Worm (Caenorhabditis elegans) whole organism, late embryonic: ENCODE measurements around the gene ZK154.5.

Experiments
- C08G9.2 ChIP-seq: sonication (generic microtip); optimal IDR thresholded peaks from 2 replicates; lab custom pipeline; 2016; ENCODE audit warnings: mild to moderate bottlenecking, missing genetic modification characterization, moderate library complexity, missing compliant biosample characterization
- K02D7.2 ChIP-seq: sonication (generic microtip); optimal IDR thresholded peaks from 2 replicates; lab custom pipeline; 2017; ENCODE audit warnings: mild to moderate bottlenecking, missing genetic modification characterization, missing compliant biosample characterization
- K09A11.1 ChIP-seq: sonication (generic microtip); optimal IDR thresholded peaks from 2 replicates; lab custom pipeline; 2017; ENCODE audit warnings: antibody characterized with exemption, mild to moderate bottlenecking, missing genetic modification characterization, missing compliant biosample characterization; ENCODE audit not compliant: insufficient read depth
- ahr-1 ChIP-seq: sonication (generic microtip); optimal IDR thresholded peaks from 2 replicates; lab custom pipeline; 2016; ENCODE audit warnings: missing genetic modification characterization, missing compliant biosample characterization
- ama-1 ChIP-seq: fragments of 150-350 bp; optimal IDR thresholded peaks from 2 replicates; lab custom pipeline; 2014
- ceh-14 ChIP-seq: sonication (generic microtip); optimal IDR thresholded peaks from 2 replicates; lab custom pipeline; 2016; ENCODE audit warnings: missing genotype, missing genetic modification characterization, missing compliant biosample characterization
- ceh-18 ChIP-seq: sonication (generic microtip); optimal IDR thresholded peaks from 2 replicates; lab custom pipeline; 2016; ENCODE audit warnings: missing genetic modification characterization, missing compliant biosample characterization
- ceh-19 ChIP-seq: fragments of 200-800 bp; sonication (Bioruptor generic); optimal IDR thresholded peaks from 2 replicates; lab custom pipeline; 2018; ENCODE audit warnings: mild to moderate bottlenecking, missing genetic modification characterization, missing compliant biosample characterization
- ceh-22 ChIP-seq: sonication (generic microtip); optimal IDR thresholded peaks from 2 replicates; lab custom pipeline; 2017; ENCODE audit warnings: missing biosample characterization, missing genetic modification characterization
- ceh-30 ChIP-seq: fragments of 150-350 bp; optimal IDR thresholded peaks from 2 replicates; lab custom pipeline; 2014; ENCODE audit warnings: missing biosample characterization, missing genetic modification characterization
- ceh-31 ChIP-seq: sonication (generic microtip); optimal IDR thresholded peaks from 2 replicates; lab custom pipeline; 2016; ENCODE audit warnings: missing genetic modification characterization, missing compliant biosample characterization
- ceh-34 ChIP-seq: sonication (generic microtip); optimal IDR thresholded peaks from 2 replicates; lab custom pipeline; 2016; ENCODE audit warnings: mild to moderate bottlenecking, missing genetic modification characterization, missing compliant biosample characterization
- ceh-45 ChIP-seq: fragments of 200-800 bp; sonication (Bioruptor generic); IDR thresholded peaks from 2 replicates; pipeline ENCODE4 v1.3.6; 2022; ENCODE audit warnings: missing genetic modification reagents, missing genetic modification characterization, missing compliant biosample characterization
- dmd-4 ChIP-seq: sonication (generic microtip); optimal IDR thresholded peaks from 2 replicates; lab custom pipeline; 2016; ENCODE audit warnings: borderline replicate concordance, missing genetic modification characterization, missing compliant biosample characterization
- dve-1 ChIP-seq: sonication (generic microtip); optimal IDR thresholded peaks from 2 replicates; lab custom pipeline; 2017; ENCODE audit warnings: antibody characterized with exemption, mild to moderate bottlenecking, missing genetic modification characterization, missing compliant biosample characterization
- elt-2 ChIP-seq: sonication (generic microtip); optimal IDR thresholded peaks from 2 replicates; lab custom pipeline; 2016; ENCODE audit warnings: missing genetic modification reagents, missing genetic modification characterization, missing compliant biosample characterization
- eyg-1 ChIP-seq: sonication (generic microtip); optimal IDR thresholded peaks from 2 replicates; lab custom pipeline; 2016; ENCODE audit warnings: missing genotype, missing genetic modification characterization, missing compliant biosample characterization
- fax-1 ChIP-seq: sonication (generic microtip); optimal IDR thresholded peaks from 2 replicates; lab custom pipeline; 2016; ENCODE audit warnings: missing genotype, missing genetic modification characterization, missing compliant biosample characterization
- fkh-10 ChIP-seq: fragments of 150-350 bp; optimal IDR thresholded peaks from 2 replicates; lab custom pipeline; 2014; ENCODE audit warnings: missing biosample characterization, missing genetic modification reagents, missing genetic modification characterization
- fkh-6 ChIP-seq: sonication (generic microtip); optimal IDR thresholded peaks from 2 replicates; lab custom pipeline; 2016; ENCODE audit warnings: missing genetic modification characterization, missing compliant biosample characterization
- hlh-13 ChIP-seq: fragments of 200-800 bp; sonication (Bioruptor generic); optimal IDR thresholded peaks from 2 replicates; lab custom pipeline; 2018; ENCODE audit warnings: mild to moderate bottlenecking, missing genetic modification characterization, missing compliant biosample characterization
- hlh-30 ChIP-seq: sonication (generic microtip); optimal IDR thresholded peaks from 2 replicates; lab custom pipeline; 2017; ENCODE audit warnings: antibody characterized with exemption, missing genetic modification characterization, missing compliant biosample characterization; ENCODE audit not compliant: insufficient read depth
- hlh-6 ChIP-seq: sonication (generic microtip); optimal IDR thresholded peaks from 2 replicates; lab custom pipeline; 2016; ENCODE audit warnings: missing genotype, missing genetic modification characterization, missing compliant biosample characterization
- hlh-8 ChIP-seq: sonication (generic microtip); optimal IDR thresholded peaks from 2 replicates; lab custom pipeline; 2016; ENCODE audit warnings: missing genotype, missing genetic modification characterization, missing compliant biosample characterization
- lim-6 ChIP-seq: sonication (generic microtip); optimal IDR thresholded peaks from 2 replicates; lab custom pipeline; 2016; ENCODE audit warnings: missing genetic modification characterization, missing compliant biosample characterization
- lin-11 ChIP-seq: fragments of 200-800 bp; sonication (Bioruptor generic); optimal IDR thresholded peaks from 2 replicates; lab custom pipeline; 2018; ENCODE audit warnings: mild to moderate bottlenecking, missing genetic modification characterization, missing compliant biosample characterization
- madf-2 ChIP-seq: sonication (generic microtip); optimal IDR thresholded peaks from 2 replicates; lab custom pipeline; 2017; ENCODE audit warnings: missing genetic modification characterization, missing compliant biosample characterization
- mec-3 ChIP-seq: sonication (generic microtip); optimal IDR thresholded peaks from 2 replicates; lab custom pipeline; 2016; ENCODE audit warnings: borderline replicate concordance, missing genetic modification characterization, missing compliant biosample characterization
- nfya-1 ChIP-seq: sonication (generic microtip); optimal IDR thresholded peaks from 2 replicates; lab custom pipeline; 2017; ENCODE audit warnings: missing genetic modification characterization, mild to moderate bottlenecking, missing compliant biosample characterization, antibody characterized with exemption, moderate library complexity
- nhr-11 ChIP-seq: fragments of 150-350 bp; optimal IDR thresholded peaks from 2 replicates; lab custom pipeline; 2014; ENCODE audit warnings: missing biosample characterization, missing genetic modification characterization
- nhr-232 ChIP-seq: sonication (generic microtip); optimal IDR thresholded peaks from 2 replicates; lab custom pipeline; 2016; ENCODE audit warnings: missing genetic modification characterization, missing compliant biosample characterization
- npax-4 ChIP-seq: sonication (generic microtip); optimal IDR thresholded peaks from 2 replicates; lab custom pipeline; 2016; ENCODE audit warnings: missing genetic modification characterization, missing compliant biosample characterization
- odd-2 ChIP-seq: sonication (generic microtip); optimal IDR thresholded peaks from 2 replicates; lab custom pipeline; 2017; ENCODE audit warnings: antibody characterized with exemption, mild to moderate bottlenecking, missing genetic modification characterization, missing compliant biosample characterization
- pag-3 ChIP-seq: sonication (generic microtip); optimal IDR thresholded peaks from 2 replicates; lab custom pipeline; 2016; ENCODE audit warnings: missing compliant biosample characterization, missing genetic modification characterization, borderline replicate concordance
- pax-1 ChIP-seq: fragments of 150-350 bp; optimal IDR thresholded peaks from 2 replicates; lab custom pipeline; 2014; ENCODE audit warnings: missing biosample characterization, missing genetic modification characterization
- pha-4 ChIP-seq: fragments of 150-350 bp; optimal IDR thresholded peaks from 2 replicates; lab custom pipeline; 2018; ENCODE audit warnings: missing biosample characterization, missing genetic modification reagents, missing genetic modification characterization
- pqm-1 ChIP-seq: sonication (generic microtip); optimal IDR thresholded peaks from 2 replicates; lab custom pipeline; 2016; ENCODE audit warnings: missing genetic modification characterization, missing compliant biosample characterization
- ref-2 ChIP-seq: sonication (generic microtip); optimal IDR thresholded peaks from 2 replicates; lab custom pipeline; 2016; ENCODE audit warnings: missing genetic modification characterization, missing compliant biosample characterization
- sdc-2 ChIP-seq: sonication (generic microtip); optimal IDR thresholded peaks from 2 replicates; lab custom pipeline; 2016; ENCODE audit warnings: missing genotype, missing genetic modification characterization, missing compliant biosample characterization
- syd-9 ChIP-seq: sonication (generic microtip); optimal IDR thresholded peaks from 2 replicates; lab custom pipeline; 2016; ENCODE audit warnings: mild to moderate bottlenecking, missing genetic modification characterization, moderate library complexity, missing compliant biosample characterization
- tbx-2 ChIP-seq: sonication (generic microtip); optimal IDR thresholded peaks from 2 replicates; lab custom pipeline; 2016; ENCODE audit warnings: missing genetic modification characterization, missing compliant biosample characterization
- tbx-7 ChIP-seq: sonication (generic microtip); optimal IDR thresholded peaks from 2 replicates; lab custom pipeline; 2016; ENCODE audit warnings: missing genotype, missing genetic modification characterization, missing compliant biosample characterization
- ttx-3 ChIP-seq: sonication (generic microtip); optimal IDR thresholded peaks from 2 replicates; lab custom pipeline; 2016; ENCODE audit warnings: missing genetic modification reagents, missing genetic modification characterization, missing compliant biosample characterization
- unc-3 ChIP-seq, 2 experiments: fragments of 200-800 bp in 1 of 2; sonication (Bioruptor generic) in 1 of 2; sonication (generic microtip) in 1 of 2; conservative IDR thresholded peaks in 1 of 2; optimal IDR thresholded peaks in 1 of 2; 2 replicates each; pipeline versions ENCODE4 v1.3.6 to Lab custom; 2016 to 2022; ENCODE audit warnings: missing compliant biosample characterization in 2 of 2, missing genetic modification characterization in 2 of 2, missing genetic modification reagents in 1 of 2
- unc-86 ChIP-seq: sonication (generic microtip); optimal IDR thresholded peaks from 2 replicates; lab custom pipeline; 2016; ENCODE audit warnings: missing genetic modification characterization, missing compliant biosample characterization

Gene ZK154.5

ce11 chrX:7791802-7792201, 4.1 kb upstream of the ZK154.5 start (continued):
- TF ChIP-seq nhr-11 (tag; lab: Kevin White, UChicago), result no peak

DNA sequence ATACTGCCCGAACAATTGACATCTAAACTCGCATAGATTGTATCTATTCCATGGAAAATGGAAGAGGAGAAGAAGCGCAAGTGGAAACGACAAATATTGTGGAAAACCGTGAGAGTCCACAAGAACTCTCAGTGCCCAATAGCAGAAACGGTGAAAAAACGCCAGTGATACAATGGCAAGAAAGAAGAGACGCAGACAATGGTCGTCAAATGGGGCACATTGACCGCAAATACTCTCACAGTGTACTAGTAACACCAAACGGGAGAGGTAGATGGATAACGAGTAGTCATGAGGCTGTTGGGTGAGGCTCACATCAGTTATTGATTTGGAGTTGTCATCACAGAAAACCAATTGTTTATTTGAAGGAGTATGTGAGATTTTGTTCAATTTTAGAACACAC, 5.3 kb downstream of the ZK154.5 start, which contains the start of gene ZK154.4:
Gene ZK154.4 (minus strand): TSS at position 27 of the 400 bp plus-strand sequence.
- no peak for TF ChIP-seq fax-1 (tag; lab: Kevin White, UChicago)
- no peak for TF ChIP-seq hlh-13
- peak; percentile 67 for TF ChIP-seq nfya-1 (tag; lab: Kevin White, UChicago)
- no peak for TF ChIP-seq ceh-45
- no peak for TF ChIP-seq hlh-6 (tag; lab: Kevin White, UChicago)
- no peak for TF ChIP-seq ceh-18 (tag; lab: Kevin White, UChicago)
- TF ChIP-seq ref-2, result no peak
- TF ChIP-seq hlh-30, result peak; percentile 62
- no peak for TF ChIP-seq odd-2
- no peak for TF ChIP-seq pax-1 (tag; lab: Kevin White, UChicago)
- peak; percentile 10 for TF ChIP-seq sdc-2
- TF ChIP-seq mec-3, result no peak
- no peak for TF ChIP-seq K02D7.2 (tag; lab: Kevin White, UChicago)
- no peak for TF ChIP-seq ahr-1
- TF ChIP-seq ceh-19 (GFP tag; lab: Kevin White, UChicago), result no peak
- TF ChIP-seq fkh-6 (tag; lab: Kevin White, UChicago), result no peak
- TF ChIP-seq fkh-10 (GFP tag; lab: Kevin White, UChicago), result no peak
- TF ChIP-seq ceh-31 (tag; lab: Kevin White, UChicago), result peak; percentile 20
- TF ChIP-seq C08G9.2, result no peak
- TF ChIP-seq tbx-7, result no peak
- TF ChIP-seq syd-9 (tag; lab: Kevin White, UChicago), result no peak
- TF ChIP-seq lim-6 (tag; lab: Kevin White, UChicago), result no peak
- TF ChIP-seq elt-2 (tag; lab: Kevin White, UChicago), result no peak
- TF ChIP-seq ceh-14 (tag; lab: Kevin White, UChicago), result no peak
- no peak for TF ChIP-seq ceh-30 (tag; lab: Kevin White, UChicago)
- TF ChIP-seq unc-86 (tag; lab: Kevin White, UChicago), result no peak
- no peak for TF ChIP-seq nhr-232 (tag; lab: Kevin White, UChicago)
- no peak for TF ChIP-seq ceh-34 (tag; lab: Kevin White, UChicago)
- TF ChIP-seq pqm-1, result no peak
- no peak for TF ChIP-seq ama-1
- TF ChIP-seq unc-3 (GFP tag; conservative IDR thresholded peaks at IDR 0.05; lab: Robert Waterston, UW), result no peak
- no peak for TF ChIP-seq unc-3 (tag; optimal IDR thresholded peaks at IDR 0.05; lab: Kevin White, UChicago)

- TF ChIP-seq dve-1 (tag; lab: Kevin White, UChicago), result no peak
- TF ChIP-seq nhr-232 (tag; lab: Kevin White, UChicago), result no peak
- TF ChIP-seq, all 69 proteins: peak for 0
Measured at ce11 chrX:7781827-7782226, 5.9 kb downstream of the ZK154.5 start.

- TF ChIP-seq ama-1 (no peak), ceh-34 (tag; lab: Kevin White, UChicago) (no peak), dmd-4 (tag; lab: Kevin White, UChicago) (no peak), mec-3 (no peak), K09A11.1 (no peak), hlh-8 (tag; lab: Kevin White, UChicago) (no peak)
Measured at ce11 chrX:7779527-7780033, 8.2 kb downstream of the ZK154.5 start, which contains the start of gene ZK154.1. Gene ZK154.1 (plus strand): TSS chrX:7779577.

ce11 chrX:7778786-7779185, 8.9 kb downstream of the ZK154.5 start:
- no peak for TF ChIP-seq nhr-11 (tag; lab: Kevin White, UChicago)
- no peak for TF ChIP-seq ttx-3 (tag; lab: Kevin White, UChicago)
- TF ChIP-seq tbx-2 (tag; lab: Kevin White, UChicago), result no peak
- TF ChIP-seq madf-2 (tag; lab: Kevin White, UChicago), result no peak
- no peak for TF ChIP-seq npax-4 (tag; lab: Kevin White, UChicago)
- no peak for TF ChIP-seq eyg-1 (tag; lab: Kevin White, UChicago)
- no peak for TF ChIP-seq pag-3 (tag; lab: Kevin White, UChicago)
- TF ChIP-seq K09A11.1, result no peak
- no peak for TF ChIP-seq pax-1 (tag; lab: Kevin White, UChicago)
- no peak for TF ChIP-seq pha-4 (tag; lab: Kevin White, UChicago)
- no peak for TF ChIP-seq C08G9.2
- no peak for TF ChIP-seq ceh-19 (GFP tag; lab: Kevin White, UChicago)
- TF ChIP-seq ceh-22 (tag; lab: Kevin White, UChicago), result no peak
- TF ChIP-seq lin-11, result no peak
